Fruit fly (Drosophila melanogaster) whole organism, prepupa: ENCODE measurements around the gene Pten.

Experiments
- CG10631 ChIP-seq: fragments of 200-800 bp; sonication (Bioruptor generic); optimal IDR thresholded peaks from 2 replicates; lab custom pipeline; 2016; ENCODE audit warnings: missing biosample characterization, missing genetic modification characterization
- CG11902 ChIP-seq: fragments of 200-800 bp; sonication (Bioruptor generic); optimal IDR thresholded peaks from 3 replicates; lab custom pipeline; 2016; ENCODE audit warnings: missing biosample characterization, missing genetic modification characterization
- CG3032 ChIP-seq: fragments of 200-800 bp; optimal IDR thresholded peaks from 2 replicates; lab custom pipeline; 2019; ENCODE audit warnings: missing biosample characterization, mild to moderate bottlenecking, missing genetic modification characterization, moderate library complexity
- CG31627 ChIP-seq: fragments of 200-800 bp; sonication (Bioruptor generic); optimal IDR thresholded peaks from 3 replicates; lab custom pipeline; 2016; ENCODE audit warnings: missing biosample characterization, missing genetic modification characterization
- CG6792 ChIP-seq: fragments of 200-800 bp; sonication (Bioruptor generic); optimal IDR thresholded peaks from 3 replicates; lab custom pipeline; 2016; ENCODE audit warnings: missing biosample characterization, missing genetic modification characterization
- Hr4 ChIP-seq: fragments of 200-800 bp; sonication (Bioruptor generic); optimal IDR thresholded peaks from 3 replicates; lab custom pipeline; 2016; ENCODE audit warnings: missing biosample characterization, missing genetic modification characterization
- eg ChIP-seq: fragments of 200-800 bp; sonication (Bioruptor generic); IDR thresholded peaks from 3 replicates; pipeline ENCODE4 v1.3.6; 2022; ENCODE audit warnings: missing biosample characterization, missing genetic modification characterization
- fd85E ChIP-seq: fragments of 200-800 bp; sonication (Bioruptor generic); optimal IDR thresholded peaks from 3 replicates; lab custom pipeline; 2016; ENCODE audit warnings: missing biosample characterization, missing genetic modification characterization
- lz ChIP-seq: fragments of 200-800 bp; sonication (Bioruptor generic); optimal IDR thresholded peaks from 3 replicates; lab custom pipeline; 2016; ENCODE audit warnings: missing biosample characterization, missing genetic modification characterization
- svp ChIP-seq: fragments of 200-800 bp; sonication (Bioruptor generic); peaks from one replicate; lab custom pipeline; 2016; ENCODE audit warnings: missing biosample characterization, missing genetic modification characterization
- vri ChIP-seq: fragments of 200-800 bp; sonication (Bioruptor generic); optimal IDR thresholded peaks from 3 replicates; lab custom pipeline; 2016; ENCODE audit warnings: missing biosample characterization, mild to moderate bottlenecking, missing genetic modification characterization

DNA sequence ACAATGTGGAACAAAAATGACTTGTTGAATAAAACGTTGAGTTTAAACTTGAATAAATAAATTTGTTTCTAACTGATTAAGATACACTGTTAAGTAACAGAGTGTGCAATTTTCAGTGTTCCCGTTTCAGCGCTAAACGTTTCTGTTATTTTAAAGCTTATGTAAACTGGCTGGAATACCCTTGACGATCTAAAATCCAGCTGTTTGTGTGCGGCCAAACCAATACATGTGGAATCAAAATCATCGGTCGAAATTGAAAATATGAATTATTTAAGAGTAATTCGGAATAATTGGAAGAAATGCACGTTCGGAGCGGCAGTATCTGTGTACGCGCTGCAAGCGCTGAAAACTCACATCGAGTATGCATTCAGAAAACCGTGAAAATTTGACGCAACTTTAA lies 9.0 kb upstream of the Pten start, which contains the start of gene Mulk:
- no peak for TF ChIP-seq fd85E
- TF ChIP-seq CG6792 (GFP tag; lab: Kevin White, UChicago): no peak
- no peak for TF ChIP-seq eg (GFP tag; lab: Robert Waterston, UW)
- TF ChIP-seq CG11902 (GFP tag; lab: Kevin White, UChicago): no peak
- TF ChIP-seq vri: no peak
- no peak for TF ChIP-seq CG10631 (GFP tag; lab: Kevin White, UChicago)
- no peak for TF ChIP-seq CG3032 (tag; lab: Kevin White, UChicago)
- no peak for TF ChIP-seq Hr4 (GFP tag; lab: Kevin White, UChicago)
- no peak for TF ChIP-seq lz
- no peak for TF ChIP-seq svp (GFP tag; lab: Kevin White, UChicago)
- no peak for TF ChIP-seq CG31627
